Worm (Caenorhabditis elegans) whole organism, dauer: Measurements from ENCODE around the gene ZK355.2.

Source experiments
- unc-62 ChIP-seq: sonication (generic microtip); optimal IDR thresholded peaks from 2 replicates; lab custom pipeline; 2017; ENCODE audit warnings: missing biosample characterization, missing genetic modification reagents, missing genetic modification characterization

Gene ZK355.2

DNA sequence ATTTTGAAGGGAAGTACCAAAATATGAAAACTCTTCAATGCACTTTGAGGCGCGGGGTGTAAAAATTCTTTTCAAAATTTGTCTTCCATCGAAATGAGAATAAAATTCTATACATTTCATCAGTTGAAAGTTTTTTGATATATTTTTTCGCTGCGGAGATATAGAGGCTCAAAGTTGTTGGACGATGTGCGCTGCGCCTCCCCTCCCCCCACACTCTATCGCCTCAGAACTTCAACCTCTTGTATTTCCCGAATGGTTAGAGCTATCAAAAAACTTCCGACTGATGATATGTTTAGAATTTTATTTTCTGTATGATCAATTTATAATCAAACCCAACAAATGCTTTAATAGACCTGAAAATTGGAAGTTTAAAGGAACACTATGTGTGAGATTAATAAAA is 24.9 kb downstream of the ZK355.2 start:
- no peak for TF ChIP-seq unc-62 (GFP tag; lab: Kevin White, UChicago)

DNA sequence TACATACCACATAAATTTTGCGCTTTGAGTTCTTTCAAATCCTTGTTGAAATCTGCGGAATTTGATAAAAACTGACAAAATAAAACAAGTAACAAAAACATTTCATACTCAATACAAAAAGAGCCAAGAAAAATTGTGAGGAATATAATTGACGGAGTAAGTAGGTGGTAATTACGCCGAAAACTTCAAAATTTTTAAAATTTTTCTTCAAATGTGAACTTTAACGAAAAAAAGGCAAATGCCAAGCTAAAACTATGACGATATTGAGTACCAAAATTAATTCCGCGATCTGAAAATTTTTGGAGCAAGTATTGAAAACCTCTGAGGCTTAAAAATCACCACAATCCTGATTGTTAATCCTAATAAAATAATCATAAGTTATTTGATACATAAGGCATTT is 28.9 kb downstream of the ZK355.2 start, which contains the start of gene irld-51:
Gene irld-51 (minus strand): TSS at position 101 of the 400 bp plus-strand sequence.
- TF ChIP-seq unc-62 (GFP tag; lab: Kevin White, UChicago) = no peak

ce11 chrII:2955656-2956115 is 32.0 kb downstream of the ZK355.2 start, which contains the start of gene irld-48:
Gene irld-48, plus strand, starts transcription at chrII:2956065.
- no peak for TF ChIP-seq unc-62 (GFP tag; lab: Kevin White, UChicago)

DNA sequence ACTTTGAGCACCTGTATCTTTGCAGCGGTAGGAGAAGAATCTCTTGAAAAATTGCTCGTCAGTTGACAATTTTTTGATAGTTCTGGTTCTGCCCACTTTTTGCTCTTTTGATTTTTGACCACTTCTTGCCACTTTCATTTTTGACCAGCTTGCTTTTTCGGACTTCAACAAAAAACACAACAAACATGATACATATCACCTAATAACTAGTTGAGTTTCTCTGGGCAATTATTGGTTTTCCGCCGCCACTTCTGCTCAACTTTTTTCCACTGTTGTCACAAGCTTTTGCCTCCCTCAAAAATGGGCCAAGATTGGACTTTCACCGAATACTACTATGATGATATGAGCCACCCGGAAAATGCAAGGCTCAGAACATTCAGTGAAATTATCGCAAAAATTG is 34.6 kb downstream of the ZK355.2 start, which contains the start of gene srw-60:
Gene srw-60 (plus strand): TSS at position 301 of the 400 bp plus-strand sequence.
- no peak for TF ChIP-seq unc-62 (GFP tag; lab: Kevin White, UChicago)

DNA sequence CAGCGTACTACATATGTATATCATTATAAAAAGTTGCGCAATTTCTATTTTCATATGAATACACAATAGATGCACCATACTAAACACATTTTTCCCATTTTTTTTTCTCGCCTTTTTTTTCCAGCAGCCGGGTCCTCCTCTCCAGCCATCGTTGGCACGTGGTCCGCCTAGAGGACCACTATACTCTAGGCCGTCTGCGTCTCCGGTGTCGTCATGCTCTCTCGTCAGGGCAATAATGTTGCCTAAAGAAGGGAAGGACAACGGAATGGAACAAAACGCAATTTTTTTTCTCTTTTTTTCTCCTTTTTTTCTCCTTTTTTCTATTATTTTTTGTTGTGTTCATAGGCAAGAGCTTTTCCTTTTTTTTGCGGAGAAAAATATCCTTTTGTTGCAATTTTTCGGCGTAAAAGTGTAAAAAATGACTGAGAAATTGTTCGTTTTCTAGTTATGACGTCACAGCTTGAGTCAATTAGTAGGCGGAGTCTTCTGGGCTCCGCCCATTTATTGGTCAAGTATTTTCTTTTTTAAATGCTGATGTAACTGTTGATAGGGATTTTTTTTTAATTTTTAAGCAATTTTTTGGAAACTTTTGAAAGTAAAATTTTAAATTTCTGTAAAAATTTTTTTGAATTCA is 38.9 kb downstream of the ZK355.2 start:
- no peak for TF ChIP-seq unc-62 (GFP tag; lab: Kevin White, UChicago)

- TF ChIP-seq unc-62 (GFP tag; lab: Kevin White, UChicago) = no peak
These were observed 39.9 kb downstream of the ZK355.2 start for ce11 chrII:2963619-2964018.

ce11 chrII:2965215-2965998 is 41.7 kb downstream of the ZK355.2 start:
- TF ChIP-seq unc-62 (GFP tag; lab: Kevin White, UChicago) = no peak

DNA sequence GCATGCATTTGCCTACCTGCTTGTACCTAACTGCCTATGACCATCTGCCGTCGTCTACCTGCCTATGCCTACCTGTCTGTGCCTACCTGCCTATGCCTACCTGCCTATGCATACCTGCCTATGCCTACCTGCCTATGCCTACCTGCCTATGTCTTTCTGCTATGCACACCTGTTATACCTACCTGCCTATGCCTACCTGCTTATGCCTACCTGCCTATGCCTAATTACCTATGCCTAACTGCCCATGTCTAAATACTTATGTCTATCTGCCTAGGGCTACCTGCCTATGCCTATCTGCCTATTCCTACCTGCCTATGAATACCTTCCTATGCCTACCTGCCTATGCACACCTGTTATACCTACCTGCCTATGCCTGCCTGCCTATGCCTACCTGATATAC is 42.6 kb downstream of the ZK355.2 start:
- TF ChIP-seq unc-62 (GFP tag; lab: Kevin White, UChicago) = no peak

DNA sequence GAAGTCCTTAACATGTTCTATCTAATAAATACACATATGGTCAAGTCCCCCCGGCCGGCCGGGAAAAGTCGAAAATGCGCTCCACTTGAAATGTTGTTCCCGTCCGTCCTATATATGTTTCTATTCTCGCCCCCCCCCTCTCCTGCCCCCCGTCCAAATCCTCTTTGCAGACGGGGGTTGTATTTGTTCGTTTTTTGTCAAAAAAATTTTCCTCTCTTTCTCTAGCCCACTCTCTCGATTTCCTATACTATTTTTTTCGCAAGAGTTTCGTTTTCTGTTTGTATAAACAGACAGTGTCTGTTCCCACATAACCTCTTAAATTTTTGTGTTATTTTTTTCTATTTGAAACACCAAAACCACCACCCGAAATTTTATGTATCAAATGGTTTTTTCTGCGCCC is 43.3 kb downstream of the ZK355.2 start:
- no peak for TF ChIP-seq unc-62 (GFP tag; lab: Kevin White, UChicago)

DNA sequence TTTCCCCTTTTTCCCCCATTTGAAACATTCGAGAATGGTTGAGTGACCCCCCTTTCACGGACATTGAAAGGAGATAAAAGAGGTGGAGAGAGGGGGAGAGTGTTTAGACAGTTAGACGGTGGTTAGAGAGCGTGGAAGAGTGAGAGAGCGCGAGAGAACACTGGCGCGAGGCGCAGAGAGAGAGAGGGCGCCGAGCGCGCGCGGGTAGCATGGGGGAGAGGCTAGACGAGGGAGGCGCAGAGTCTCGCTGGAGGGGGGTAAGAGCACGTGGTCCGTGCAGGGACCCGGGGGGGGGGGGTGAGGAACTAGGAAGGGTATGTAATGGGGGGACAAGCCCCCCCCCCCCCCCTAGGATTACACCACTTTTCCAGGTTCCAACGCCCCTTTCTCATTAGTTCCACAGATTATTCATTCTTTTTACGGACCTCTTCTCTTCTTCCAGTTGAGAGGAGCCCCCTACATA is 50.3 kb downstream of the ZK355.2 start:
- no peak for TF ChIP-seq unc-62 (GFP tag; lab: Kevin White, UChicago)

- no peak for TF ChIP-seq unc-62 (GFP tag; lab: Kevin White, UChicago)
These were observed 52.0 kb downstream of the ZK355.2 start for ce11 chrII:2975561-2976230.
